Fruit fly (Drosophila melanogaster): ENCODE data around the gene FER.

Gene FER

dm6 chr3R:9436358-9436972 is 42.1 kb upstream of the FER start (continued):
- TF ChIP-seq CG32532 (GFP tag; IDR thresholded peaks at IDR 0.05) (peak; percentile 50; the same call in 1 of the 2 replicates), org-1 (GFP tag; optimal IDR thresholded peaks at IDR 0.05) (peak; percentile 35), CG3847 (GFP tag; IDR thresholded peaks at IDR 0.05) (no peak), CG10543 (GFP tag; optimal IDR thresholded peaks at IDR 0.05) (peak; percentile 66), Med (GFP tag) (peak; percentile 30), CG14014 (GFP tag; IDR thresholded peaks at IDR 0.05) (peak; percentile 9; the same call in 1 of the 2 replicates), Scr (GFP tag; IDR thresholded peaks at IDR 0.05; ENCODE audit: partially characterized antibody) (0 out of 2 replicates have a peak, but pooled peaks have one; percentile 20), NFAT (GFP tag; IDR thresholded peaks at IDR 0.05) (peak; percentile 12; the same call in 1 of the 2 replicates), CG18599 (GFP tag; optimal IDR thresholded peaks at IDR 0.05) (peak; percentile 41), Dref (GFP tag; IDR thresholded peaks at IDR 0.05) (no peak), ase (GFP tag; IDR thresholded peaks at IDR 0.05) (no peak), CG8290 (GFP tag; optimal IDR thresholded peaks at IDR 0.05) (no peak), CG8290 (tag; optimal IDR thresholded peaks at IDR 0.05) (peak in 1 of 2 experiments; percentile 15), zfh1 (GFP tag; IDR thresholded peaks at IDR 0.05) (0 out of 3 replicates have a peak, but pooled peaks have one; percentile 15), unc-4 (GFP tag; IDR thresholded peaks at IDR 0.05; ENCODE audit: partially characterized antibody) (0 out of 2 replicates have a peak, but pooled peaks have one; percentile 43), CG16863 (GFP tag; optimal IDR thresholded peaks at IDR 0.05) (peak; percentile 8), Fer1 (GFP tag; optimal IDR thresholded peaks at IDR 0.05) (peak; percentile 47), pb (GFP tag; optimal IDR thresholded peaks at IDR 0.05) (peak; percentile 29), Xrp1 (GFP tag; IDR thresholded peaks at IDR 0.05) (peak; percentile 4; the same call in 1 of the 2 replicates), her (GFP tag; optimal IDR thresholded peaks at IDR 0.05) (peak; percentile 12), sr (GFP tag; IDR thresholded peaks at IDR 0.05) (peak; percentile 45; the same call in 1 of the 3 replicates), sd (tag; optimal IDR thresholded peaks at IDR 0.05) (peak; percentile 87), Hr78 (GFP tag; optimal IDR thresholded peaks at IDR 0.05) (peak in 1 of 2 experiments; percentile 100), CG31224 (GFP tag; IDR thresholded peaks at IDR 0.05) (no peak), CG11695 (GFP tag; IDR thresholded peaks at IDR 0.05) (0 out of 3 replicates have a peak, but pooled peaks have one; percentile 12), BtbVII (GFP tag; optimal IDR thresholded peaks at IDR 0.05) (peak; percentile 39), CG34376 (GFP tag; optimal IDR thresholded peaks at IDR 0.05) (peak; percentile 92), CG11560 (tag; IDR thresholded peaks at IDR 0.05) (no peak), Nf-YC (tag; optimal IDR thresholded peaks at IDR 0.05) (no peak), CG14441 (GFP tag; IDR thresholded peaks at IDR 0.05) (no peak), lilli (GFP tag; optimal IDR thresholded peaks at IDR 0.05) (peak; percentile 35), CG12769 (tag; optimal IDR thresholded peaks at IDR 0.05) (peak; percentile 78), CG12071 (GFP tag; optimal IDR thresholded peaks at IDR 0.05) (peak; percentile 8), CG42726 (GFP tag; IDR thresholded peaks at IDR 0.05; ENCODE audit: partially characterized antibody) (peak; percentile 37; the same call in 1 of the 2 replicates), HLHmδ (GFP tag; optimal IDR thresholded peaks at IDR 0.05) (no peak), HLH4C (GFP tag; IDR thresholded peaks at IDR 0.05; ENCODE audit: partially characterized antibody) (peak; percentile 40; the same call in 1 of the 3 replicates), Hey (tag; optimal IDR thresholded peaks at IDR 0.05) (peak; percentile 24), CG3995 (GFP tag; optimal IDR thresholded peaks at IDR 0.05) (peak; percentile 80), H2.0 (GFP tag; IDR thresholded peaks at IDR 0.05) (0 out of 2 replicates have a peak, but pooled peaks have one; percentile 10), ken (GFP tag; IDR thresholded peaks at IDR 0.05) (no peak), Awh (GFP tag; IDR thresholded peaks at IDR 0.05) (peak; percentile 45; the same call in 1 of the 2 replicates), knrl (GFP tag; IDR thresholded peaks at IDR 0.05; ENCODE audit: partially characterized antibody) (0 out of 3 replicates have a peak, but pooled peaks have one; percentile 32), yki (optimal IDR thresholded peaks at IDR 0.05) (peak; percentile 24), CG34422 (GFP tag; IDR thresholded peaks at IDR 0.05) (0 out of 3 replicates have a peak, but pooled peaks have one; percentile 20), Hand (GFP tag; optimal IDR thresholded peaks at IDR 0.05) (peak; percentile 39)

Data from whole organism, embryonic.